Worm (Caenorhabditis elegans): Measurements from ENCODE around the gene K03B4.2.

ce11 chrV:4700189-4700588 is 12.4 kb downstream of the K03B4.2 start, which contains the start of gene ZC266.1:
- TF ChIP-seq nhr-12 (tag; optimal IDR thresholded peaks at IDR 0.05) (no peak), skn-1 (tag; optimal IDR thresholded peaks at IDR 0.05) (no peak), snpc-4 (tag; optimal IDR thresholded peaks at IDR 0.05) (no peak), nhr-28 (tag; optimal IDR thresholded peaks at IDR 0.05) (no peak), elt-2 (tag; optimal IDR thresholded peaks at IDR 0.05) (no peak), elt-1 (tag; optimal IDR thresholded peaks at IDR 0.05) (no peak), fkh-10 (GFP tag; optimal IDR thresholded peaks at IDR 0.05) (no peak), jun-1 (tag; optimal IDR thresholded peaks at IDR 0.05) (no peak), nfya-1 (tag; optimal IDR thresholded peaks at IDR 0.05; ENCODE audit: insufficient read depth) (no peak), ztf-11 (tag; optimal IDR thresholded peaks at IDR 0.05) (no peak), pha-4 (tag; optimal IDR thresholded peaks at IDR 0.05) (no peak), nhr-237 (tag; optimal IDR thresholded peaks at IDR 0.05) (no peak), egl-27 (tag; optimal IDR thresholded peaks at IDR 0.05) (no peak), tbx-2 (tag; optimal IDR thresholded peaks at IDR 0.05) (no peak)

Data from whole organism, L3 larva.